Fruit fly (Drosophila melanogaster): Measurements from ENCODE around the gene bnb.

The bnb gene

dm6 chrX:18789353-18790210 is 7.9 kb downstream of the bnb start (continued):
- TF ChIP-seq Fer2 (tag; optimal IDR thresholded peaks at IDR 0.05) (no peak), pan (optimal IDR thresholded peaks at IDR 0.05) (no peak), pan (GFP tag; optimal IDR thresholded peaks at IDR 0.05 in 1 of 2, IDR thresholded peaks at IDR 0.05 in 1 of 2) (no peak), usp (GFP tag; optimal IDR thresholded peaks at IDR 0.05) (no peak), Dp (GFP tag; optimal IDR thresholded peaks at IDR 0.05) (no peak), CG12744 (GFP tag; optimal IDR thresholded peaks at IDR 0.05) (peak; percentile 50), CG6272 (GFP tag; IDR thresholded peaks at IDR 0.05) (peak; percentile 34; the same call in 1 of the 2 replicates), CG7786 (GFP tag; optimal IDR thresholded peaks at IDR 0.05) (peak; percentile 59), Meics (GFP tag; optimal IDR thresholded peaks at IDR 0.05) (peak; percentile 85), eve (GFP tag; optimal IDR thresholded peaks at IDR 0.05) (no peak), CG2202 (tag; optimal IDR thresholded peaks at IDR 0.05) (peak; percentile 3), CG2116 (GFP tag; optimal IDR thresholded peaks at IDR 0.05) (peak; percentile 22), fd102C (GFP tag; optimal IDR thresholded peaks at IDR 0.05) (no peak), CG6765 (GFP tag; optimal IDR thresholded peaks at IDR 0.05) (peak; percentile 68), Usf (GFP tag; optimal IDR thresholded peaks at IDR 0.05) (peak; percentile 37), Neu2 (GFP tag; optimal IDR thresholded peaks at IDR 0.05; ENCODE audit: borderline replicate concordance) (no peak), dpn (GFP tag; optimal IDR thresholded peaks at IDR 0.05) (peak; percentile 51 to 62), CG6689 (GFP tag; IDR thresholded peaks at IDR 0.05) (peak; percentile 48), ab (GFP tag; optimal IDR thresholded peaks at IDR 0.05) (no peak), H15 (GFP tag; IDR thresholded peaks at IDR 0.05) (no peak), pzg (GFP tag; optimal IDR thresholded peaks at IDR 0.05) (no peak), CG4854 (GFP tag; optimal IDR thresholded peaks at IDR 0.05) (peak; percentile 21), Drgx (GFP tag; IDR thresholded peaks at IDR 0.05) (peak; percentile 14; the same call in 1 of the 2 replicates), MBD-R2 (GFP tag; IDR thresholded peaks at IDR 0.05) (no peak), CG30403 (GFP tag; optimal IDR thresholded peaks at IDR 0.05) (peak; percentile 73), ttk (GFP tag; IDR thresholded peaks at IDR 0.05) (no peak), Bgb (GFP tag; IDR thresholded peaks at IDR 0.05; ENCODE audit: partially characterized antibody) (0 out of 2 replicates have a peak, but pooled peaks have one; percentile 14), cg (GFP tag; optimal IDR thresholded peaks at IDR 0.05) (no peak), CG10209 (GFP tag; optimal IDR thresholded peaks at IDR 0.05) (peak; percentile 54), otp (GFP tag; IDR thresholded peaks at IDR 0.05) (no peak), Nf-YB (GFP tag; optimal IDR thresholded peaks at IDR 0.05) (peak; percentile 49), CG3065 (GFP tag; optimal IDR thresholded peaks at IDR 0.05) (no peak), CG32532 (GFP tag; IDR thresholded peaks at IDR 0.05) (peak; percentile 59), ase (GFP tag; IDR thresholded peaks at IDR 0.05) (no peak), CG8089 (GFP tag; optimal IDR thresholded peaks at IDR 0.05) (no peak), tx (GFP tag; optimal IDR thresholded peaks at IDR 0.05) (peak; percentile 57), lilli (GFP tag; optimal IDR thresholded peaks at IDR 0.05) (peak; percentile 75), inv (GFP tag; IDR thresholded peaks at IDR 0.05; ENCODE audit: partially characterized antibody) (no peak), Fer1 (GFP tag; optimal IDR thresholded peaks at IDR 0.05) (peak; percentile 59), CG18011 (GFP tag; optimal IDR thresholded peaks at IDR 0.05) (peak; percentile 56), CG11695 (GFP tag; IDR thresholded peaks at IDR 0.05) (peak; percentile 35; the same call in 1 of the 3 replicates), CG12391 (tag; optimal IDR thresholded peaks at IDR 0.05) (peak; percentile 66), CG10366 (GFP tag; IDR thresholded peaks at IDR 0.05) (no peak), CG17829 (tag; optimal IDR thresholded peaks at IDR 0.05) (peak; percentile 52), ken (GFP tag; IDR thresholded peaks at IDR 0.05) (no peak), CG4617 (GFP tag; optimal IDR thresholded peaks at IDR 0.05; ENCODE audit: borderline replicate concordance) (no peak), CG11696 (GFP tag; IDR thresholded peaks at IDR 0.05) (no peak), CG12942 (GFP tag; optimal IDR thresholded peaks at IDR 0.05) (no peak), pho (GFP tag; optimal IDR thresholded peaks at IDR 0.05) (peak; percentile 56)
